Worm (Caenorhabditis elegans) whole organism, L1 larva: Measurements from ENCODE around the gene Y47D7A.13.
"Not testable (repeated sequence)": the region's sequence is repeated elsewhere in the genome, so short reads cannot be mapped to it uniquely, and the experiment has no call there.

Experiments
- C04F5.9 ChIP-seq: sonication (generic microtip); optimal IDR thresholded peaks from 2 replicates; lab custom pipeline; 2016; ENCODE audit warnings: missing genetic modification characterization, missing compliant biosample characterization
- C16A3.4 ChIP-seq: fragments of 150-350 bp; optimal IDR thresholded peaks from 2 replicates; lab custom pipeline; 2014; ENCODE audit warnings: missing biosample characterization, missing genetic modification characterization
- blmp-1 ChIP-seq: fragments of 150-350 bp; optimal IDR thresholded peaks from 2 replicates; lab custom pipeline; 2014; ENCODE audit warnings: missing biosample characterization, missing genetic modification characterization
- ceh-8 ChIP-seq: fragments of 200-800 bp; sonication (Bioruptor generic); optimal IDR thresholded peaks from 2 replicates; lab custom pipeline; 2018; ENCODE audit warnings: mild to moderate bottlenecking, missing genetic modification characterization, moderate library complexity, missing compliant biosample characterization
- efl-1 ChIP-seq, 4 experiments: fragments of 150-350 bp; optimal IDR thresholded peaks in 3 of 4; peaks in 1 of 4; 1 replicate in 1 of 4; 2 replicates in 3 of 4; lab custom pipeline; 2014; ENCODE audit warnings: missing biosample characterization in 2 of 4, missing genetic modification characterization in 2 of 4, missing genetic modification reagents in 2 of 4
- efl-3 ChIP-seq: fragments of 200-800 bp; sonication (Bioruptor generic); optimal IDR thresholded peaks from 2 replicates; lab custom pipeline; 2018; ENCODE audit warnings: mild to moderate bottlenecking, missing genetic modification characterization, missing compliant biosample characterization
- egl-13 ChIP-seq: sonication (generic microtip); optimal IDR thresholded peaks from 2 replicates; lab custom pipeline; 2016; ENCODE audit warnings: missing genotype, missing genetic modification reagents, missing genetic modification characterization, missing compliant biosample characterization
- egl-27 ChIP-seq, 2 experiments: fragments of 150-350 bp in 1 of 2; sonication (generic microtip); optimal IDR thresholded peaks; 3 replicates each; lab custom pipeline; 2017 to 2018; ENCODE audit warnings: missing biosample characterization in 2 of 2, missing genetic modification characterization in 2 of 2, missing genetic modification reagents in 2 of 2
- elt-2 ChIP-seq: sonication (generic microtip); optimal IDR thresholded peaks from 2 replicates; lab custom pipeline; 2016; ENCODE audit warnings: missing genetic modification characterization, mild to moderate bottlenecking, inconsistent platforms, missing compliant biosample characterization, missing genetic modification reagents
- elt-3 ChIP-seq, 6 experiments: fragments of 150-350 bp in 1 of 6; sonication (generic microtip); optimal IDR thresholded peaks; 2 replicates each; lab custom pipeline; 2017 to 2018; ENCODE audit warnings: missing biosample characterization in 6 of 6, missing genetic modification characterization in 6 of 6, inconsistent platforms in 1 of 6
- hlh-17 ChIP-seq: fragments of 200-800 bp; sonication (Bioruptor generic); optimal IDR thresholded peaks from 2 replicates; lab custom pipeline; 2018; ENCODE audit warnings: missing genetic modification characterization, mild to moderate bottlenecking, missing compliant biosample characterization, moderate library complexity, borderline replicate concordance
- hlh-4 ChIP-seq: sonication (generic microtip); optimal IDR thresholded peaks from 2 replicates; lab custom pipeline; 2016; ENCODE audit warnings: mild to moderate bottlenecking, missing genetic modification characterization, missing compliant biosample characterization
- isw-1 ChIP-seq: fragments of 200-800 bp; sonication (Bioruptor generic); IDR thresholded peaks from 2 replicates; pipeline ENCODE4 v1.3.6; 2022; ENCODE audit warnings: missing genetic modification characterization, missing compliant biosample characterization
- lin-14 ChIP-seq: fragments of 200-800 bp; sonication (Bioruptor generic); optimal IDR thresholded peaks from 2 replicates; lab custom pipeline; 2018; ENCODE audit warnings: mild to moderate bottlenecking, missing genetic modification characterization, moderate library complexity, missing compliant biosample characterization
- lin-35 ChIP-seq, 2 experiments: fragments of 150-350 bp; optimal IDR thresholded peaks; 2 replicates each; lab custom pipeline; 2014; ENCODE audit warnings: missing biosample characterization in 2 of 2, missing genetic modification characterization in 2 of 2, missing genetic modification reagents in 2 of 2
- lsy-2 ChIP-seq, 2 experiments: fragments of 150-350 bp; optimal IDR thresholded peaks; 2 replicates each; lab custom pipeline; 2014; ENCODE audit warnings: missing biosample characterization in 2 of 2, missing genetic modification characterization in 2 of 2
- mab-9 ChIP-seq: fragments of 200-800 bp; sonication (Bioruptor generic); IDR thresholded peaks from 2 replicates; pipeline ENCODE4 v1.3.6; 2022; ENCODE audit warnings: missing genetic modification reagents, missing genetic modification characterization, missing compliant biosample characterization
- mdl-1 ChIP-seq, 2 experiments: fragments of 150-350 bp; optimal IDR thresholded peaks; 2 replicates each; lab custom pipeline; 2014 to 2017; ENCODE audit warnings: missing biosample characterization in 2 of 2, missing genetic modification characterization in 2 of 2, inconsistent platforms in 1 of 2
- mef-2 ChIP-seq: fragments of 150-350 bp; optimal IDR thresholded peaks from 2 replicates; lab custom pipeline; 2014; ENCODE audit warnings: missing biosample characterization, missing genetic modification characterization
- mep-1 ChIP-seq: fragments of 150-350 bp; optimal IDR thresholded peaks from 2 replicates; lab custom pipeline; 2014; ENCODE audit warnings: missing biosample characterization, missing genetic modification characterization
- nhr-20 ChIP-seq: sonication (generic microtip); optimal IDR thresholded peaks from 2 replicates; lab custom pipeline; 2016; ENCODE audit warnings: mild to moderate bottlenecking, missing genetic modification characterization, missing compliant biosample characterization
- nhr-28 ChIP-seq: fragments of 150-350 bp; optimal IDR thresholded peaks from 2 replicates; lab custom pipeline; 2014; ENCODE audit warnings: missing biosample characterization, missing genetic modification characterization
- nhr-47 ChIP-seq: sonication (generic microtip); optimal IDR thresholded peaks from 2 replicates; lab custom pipeline; 2016; ENCODE audit warnings: mild to moderate bottlenecking, missing genetic modification characterization, moderate library complexity, missing compliant biosample characterization
- nhr-71 ChIP-seq: sonication (generic microtip); optimal IDR thresholded peaks from 2 replicates; lab custom pipeline; 2016; ENCODE audit warnings: mild to moderate bottlenecking, missing genetic modification characterization, moderate library complexity, missing compliant biosample characterization
- nhr-76 ChIP-seq: sonication (generic microtip); optimal IDR thresholded peaks from 2 replicates; lab custom pipeline; 2017; ENCODE audit warnings: missing biosample characterization, missing genetic modification characterization
- nhr-84 ChIP-seq: sonication (generic microtip); optimal IDR thresholded peaks from 2 replicates; lab custom pipeline; 2017; ENCODE audit warnings: missing biosample characterization, missing genetic modification characterization
- nhr-85 ChIP-seq: sonication (generic microtip); peaks from one replicate; lab custom pipeline; 2016; ENCODE audit warnings: missing genetic modification characterization, inconsistent platforms, missing compliant biosample characterization
- nhr-90 ChIP-seq: sonication (generic microtip); optimal IDR thresholded peaks from 2 replicates; lab custom pipeline; 2016; ENCODE audit warnings: mild to moderate bottlenecking, missing genetic modification characterization, missing compliant biosample characterization; ENCODE audit not compliant: poor library complexity
- skn-1 ChIP-seq: fragments of 150-350 bp; optimal IDR thresholded peaks from 2 replicates; lab custom pipeline; 2014; ENCODE audit warnings: missing biosample characterization, missing genetic modification characterization
- snu-23 ChIP-seq: sonication (generic microtip); optimal IDR thresholded peaks from 2 replicates; lab custom pipeline; 2016; ENCODE audit warnings: missing genetic modification characterization, missing compliant biosample characterization
- sup-37 ChIP-seq: fragments of 200-800 bp; sonication (Bioruptor generic); optimal IDR thresholded peaks from 2 replicates; lab custom pipeline; 2018; ENCODE audit warnings: mild to moderate bottlenecking, missing genetic modification characterization, missing compliant biosample characterization
- tlp-1 ChIP-seq: fragments of 150-350 bp; optimal IDR thresholded peaks from 2 replicates; lab custom pipeline; 2014; ENCODE audit warnings: missing biosample characterization, missing genetic modification characterization
- unc-86 ChIP-seq: sonication (generic microtip); optimal IDR thresholded peaks from 2 replicates; lab custom pipeline; 2016; ENCODE audit warnings: missing genetic modification characterization, missing compliant biosample characterization
- zip-4 ChIP-seq: fragments of 200-800 bp; sonication (Bioruptor generic); optimal IDR thresholded peaks from 2 replicates; lab custom pipeline; 2018; ENCODE audit warnings: mild to moderate bottlenecking, missing genetic modification characterization, moderate library complexity, missing compliant biosample characterization

Y47D7A.13 gene

DNA sequence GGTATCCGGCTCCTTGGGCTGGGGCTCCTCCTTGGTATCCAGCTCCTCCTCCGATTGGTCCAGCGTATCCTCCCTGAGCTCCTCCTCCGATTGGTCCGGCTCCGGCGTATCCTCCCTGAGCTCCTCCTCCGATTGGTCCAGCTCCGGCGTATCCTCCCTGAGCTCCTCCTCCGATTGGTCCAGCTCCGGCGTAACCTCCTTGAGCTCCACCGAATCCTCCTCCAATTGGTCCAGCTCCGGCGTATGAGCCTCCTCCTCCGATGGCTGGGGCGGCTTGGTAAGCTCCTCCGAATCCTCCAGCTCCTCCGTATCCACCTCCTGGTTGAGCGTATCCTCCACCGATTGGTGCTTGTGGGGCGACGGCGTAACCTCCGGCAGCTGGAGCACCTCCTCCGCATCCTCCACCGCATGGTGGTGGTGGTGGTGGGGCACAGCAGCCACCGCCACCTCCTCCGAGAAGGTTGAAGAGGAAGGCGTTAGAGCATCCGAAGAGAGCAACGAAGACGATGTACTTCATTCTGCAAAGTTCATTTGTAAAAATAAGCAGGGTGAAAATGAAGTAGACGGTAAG is at the start of gene Y47D7A.13:
Gene Y47D7A.13, minus strand, starts transcription at position 517 of the 571 bp plus-strand sequence.
- TF ChIP-seq sup-37 (no peak), unc-86 (tag; lab: Kevin White, UChicago) (no peak), ceh-8 (GFP tag; lab: Kevin White, UChicago) (peak; percentile 52), efl-3 (GFP tag; lab: Kevin White, UChicago) (no peak)

DNA sequence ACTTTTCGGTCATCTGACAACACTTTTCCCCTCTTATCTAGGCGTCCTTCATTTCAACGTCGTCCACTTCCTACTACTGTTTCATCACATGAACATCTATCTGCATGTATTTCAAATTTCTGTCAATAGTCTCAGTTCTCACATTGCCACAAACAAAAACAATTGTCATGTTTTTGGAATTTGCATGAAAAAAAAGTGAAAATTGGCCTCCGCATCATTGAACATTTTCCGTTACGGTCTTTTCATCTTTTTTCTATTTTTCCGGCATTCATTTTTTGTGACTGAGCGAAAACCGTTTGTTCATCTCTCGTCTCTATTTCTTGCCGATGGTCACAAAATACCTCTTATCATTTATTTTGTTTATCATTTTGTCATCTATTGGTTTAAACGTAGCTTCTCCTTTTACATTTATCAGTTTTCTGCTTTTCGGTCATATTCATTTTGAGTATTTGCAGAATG is 47.4 kb upstream of the Y47D7A.13 start, which contains the start of gene exc-15:
Gene exc-15, plus strand, starts transcription at position 411 of the 459 bp plus-strand sequence.
- TF ChIP-seq lin-14 (peak; percentile 72), mep-1 (tag; lab: Kevin White, UChicago) (peak; percentile 19), efl-1 (optimal IDR thresholded peaks at IDR 0.05; lab: Kevin White, UChicago) (no peak), efl-1 (GFP tag; optimal IDR thresholded peaks at IDR 0.05 in 1 of 2; lab: Kevin White, UChicago) (peak in 1 of 2 experiments; percentile 37), lsy-2 (tag; optimal IDR thresholded peaks at IDR 0.05; lab: Kevin White, UChicago) (peak in 1 of 2 experiments; percentile 25), snu-23 (GFP tag; lab: Kevin White, UChicago) (peak; percentile 63), nhr-90 (tag; lab: Kevin White, UChicago) (peak; percentile 4), isw-1 (GFP tag; lab: Robert Waterston, UW) (no peak), blmp-1 (tag; lab: Kevin White, UChicago) (peak; percentile 73), elt-2 (tag; lab: Kevin White, UChicago) (peak; percentile 68), nhr-76 (tag; lab: Kevin White, UChicago) (no peak), lin-35 (GFP tag; optimal IDR thresholded peaks at IDR 0.05; lab: Kevin White, UChicago) (peak in 1 of 2 experiments; percentile 51), mdl-1 (tag; optimal IDR thresholded peaks at IDR 0.05; lab: Kevin White, UChicago) (no peak), hlh-4 (tag; lab: Kevin White, UChicago) (no peak), nhr-84 (tag; lab: Kevin White, UChicago) (no peak), nhr-20 (tag; lab: Kevin White, UChicago) (peak; percentile 63), skn-1 (tag; lab: Kevin White, UChicago) (peak; percentile 23), nhr-71 (tag; lab: Kevin White, UChicago) (peak; percentile 40), nhr-85 (peak; percentile 76), unc-86 (tag; lab: Kevin White, UChicago) (no peak), C04F5.9 (tag; lab: Kevin White, UChicago) (no peak), egl-13 (tag; lab: Kevin White, UChicago) (no peak), elt-3 (tag; optimal IDR thresholded peaks at IDR 0.05; lab: Kevin White, UChicago) (peak in 1 of 6 experiments; percentile 58)

DNA sequence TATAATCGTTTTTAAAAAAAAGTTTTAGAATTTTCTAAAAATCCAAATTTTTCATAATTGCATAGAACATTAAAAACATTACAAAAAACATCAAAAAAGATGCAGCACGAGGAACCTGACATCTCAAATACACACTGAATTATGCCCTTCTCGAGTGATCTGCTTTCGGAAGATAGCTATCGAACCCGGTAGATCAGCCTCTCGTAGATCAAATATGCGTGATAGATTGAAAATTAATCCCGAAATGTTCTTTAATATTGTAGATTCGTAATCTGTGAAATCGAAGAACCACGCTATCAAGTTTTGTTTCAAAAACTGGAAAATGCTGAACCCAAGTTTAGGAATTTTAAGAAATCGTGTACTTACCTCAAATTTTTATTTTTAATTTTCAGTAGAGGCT is 46.1 kb upstream of the Y47D7A.13 start:
- TF ChIP-seq hlh-17 (GFP tag; lab: Kevin White, UChicago) = no peak
- TF ChIP-seq egl-13 (tag; lab: Kevin White, UChicago) = no peak
- no peak for TF ChIP-seq egl-27 (tag; optimal IDR thresholded peaks at IDR 0.05; lab: Kevin White, UChicago)
- TF ChIP-seq lin-35 (GFP tag; optimal IDR thresholded peaks at IDR 0.05; lab: Kevin White, UChicago) = no peak
- TF ChIP-seq zip-4 (GFP tag; lab: Kevin White, UChicago) = no peak
- TF ChIP-seq mef-2 (tag; lab: Kevin White, UChicago) = no peak
- no peak for TF ChIP-seq tlp-1 (tag; lab: Kevin White, UChicago)
- no peak for TF ChIP-seq mab-9 (GFP tag; lab: Robert Waterston, UW)
- no peak for TF ChIP-seq efl-3 (GFP tag; lab: Kevin White, UChicago)
- no peak for TF ChIP-seq nhr-28 (tag; lab: Kevin White, UChicago)

DNA sequence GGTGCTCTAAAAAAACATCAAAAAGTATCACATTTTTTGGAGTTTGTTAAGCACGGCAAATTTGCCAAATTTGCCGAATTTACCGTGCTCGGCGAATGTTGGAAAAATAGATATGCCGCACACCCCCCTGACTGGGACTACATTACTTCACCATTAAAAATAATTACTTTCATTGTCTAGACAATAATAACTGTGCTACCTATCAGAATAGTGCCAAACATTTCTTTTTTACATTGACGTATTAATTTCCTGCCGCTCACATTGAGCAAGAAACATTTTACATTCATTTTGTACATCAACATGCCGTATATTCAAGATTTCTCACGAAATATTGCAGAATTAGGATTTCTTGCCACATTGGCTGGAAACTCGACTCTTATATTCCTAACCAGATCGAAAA is 38.8 kb upstream of the Y47D7A.13 start, which contains the start of gene str-35:
Gene str-35, plus strand, starts transcription at position 301 of the 400 bp plus-strand sequence.
- TF ChIP-seq nhr-20, C16A3.4, nhr-47 (tag; lab: Kevin White, UChicago): not testable (repeated sequence)
